Worm (Caenorhabditis elegans) whole organism, L4 larva: ENCODE measurements around the gene Y50E8A.11.

ENCODE experiments used
- F10B5.3 ChIP-seq: sonication (generic microtip); optimal IDR thresholded peaks from 2 replicates; lab custom pipeline; 2016; ENCODE audit warnings: mild to moderate bottlenecking, missing genetic modification characterization, missing compliant biosample characterization
- F26F4.8 ChIP-seq: fragments of 200-800 bp; sonication (Bioruptor generic); conservative IDR thresholded peaks from 2 replicates; pipeline ENCODE4 v1.3.6; 2022; ENCODE audit warnings: missing genetic modification characterization, missing compliant biosample characterization
- T20F7.1 ChIP-seq: fragments of 200-800 bp; sonication (Bioruptor generic); optimal IDR thresholded peaks from 2 replicates; lab custom pipeline; 2018; ENCODE audit warnings: mild to moderate bottlenecking, missing genetic modification characterization, missing compliant biosample characterization
- Y5F2A.4 ChIP-seq: fragments of 200-800 bp; sonication (Bioruptor generic); optimal IDR thresholded peaks from 2 replicates; lab custom pipeline; 2018; ENCODE audit warnings: mild to moderate bottlenecking, missing genetic modification characterization, missing compliant biosample characterization
- aha-1 ChIP-seq: fragments of 150-350 bp; peaks from one replicate; lab custom pipeline; 2014; ENCODE audit warnings: missing biosample characterization, missing genetic modification characterization
- daf-16 ChIP-seq, 3 experiments: sonication (generic microtip); optimal IDR thresholded peaks; 2 replicates each; lab custom pipeline; 2016 to 2017; ENCODE audit warnings: missing genetic modification characterization in 3 of 3, missing genetic modification reagents in 3 of 3, mild to moderate bottlenecking in 2 of 3, missing compliant biosample characterization in 2 of 3, missing biosample characterization in 1 of 3, moderate library complexity in 1 of 3
- daf-19 ChIP-seq: fragments of 200-800 bp; sonication (Bioruptor generic); conservative IDR thresholded peaks from 2 replicates; pipeline ENCODE4 v1.3.6; 2022; ENCODE audit warnings: missing genetic modification characterization, missing compliant biosample characterization
- dmd-6 ChIP-seq: fragments of 200-800 bp; sonication (Bioruptor generic); IDR thresholded peaks from 2 replicates; pipeline ENCODE4 v1.3.6; 2022; ENCODE audit warnings: missing genetic modification reagents, missing genetic modification characterization, missing compliant biosample characterization
- dpl-1 ChIP-seq: fragments of 150-350 bp; optimal IDR thresholded peaks from 2 replicates; lab custom pipeline; 2014; ENCODE audit warnings: missing biosample characterization, missing genetic modification reagents, missing genetic modification characterization
- dve-1 ChIP-seq: sonication (generic microtip); optimal IDR thresholded peaks from 2 replicates; lab custom pipeline; 2017; ENCODE audit warnings: antibody characterized with exemption, mild to moderate bottlenecking, missing genetic modification characterization, missing compliant biosample characterization; ENCODE audit not compliant: insufficient read depth
- hlh-11 ChIP-seq: fragments of 200-800 bp; sonication (Bioruptor generic); optimal IDR thresholded peaks from 2 replicates; lab custom pipeline; 2018; ENCODE audit warnings: mild to moderate bottlenecking, missing genetic modification characterization, missing compliant biosample characterization
- hlh-30 ChIP-seq: sonication (generic microtip); optimal IDR thresholded peaks from 2 replicates; lab custom pipeline; 2017; ENCODE audit warnings: antibody characterized with exemption, mild to moderate bottlenecking, missing genetic modification characterization, missing compliant biosample characterization; ENCODE audit not compliant: insufficient read depth
- lin-1 ChIP-seq: fragments of 200-800 bp; sonication (Bioruptor generic); IDR thresholded peaks from 2 replicates; pipeline ENCODE4 v1.3.6; 2022; ENCODE audit warnings: missing genetic modification reagents, missing genetic modification characterization, missing compliant biosample characterization
- lin-13 ChIP-seq: fragments of 150-350 bp; optimal IDR thresholded peaks from 2 replicates; lab custom pipeline; 2014; ENCODE audit warnings: missing biosample characterization, missing genetic modification reagents, missing genetic modification characterization
- lir-3 ChIP-seq: sonication (generic microtip); optimal IDR thresholded peaks from 2 replicates; lab custom pipeline; 2016; ENCODE audit warnings: mild to moderate bottlenecking, missing genetic modification characterization, missing compliant biosample characterization
- mep-1 ChIP-seq: fragments of 150-350 bp; sonication (generic microtip); optimal IDR thresholded peaks from 3 replicates; lab custom pipeline; 2014; ENCODE audit warnings: missing biosample characterization, missing genetic modification characterization
- nhr-102 ChIP-seq: sonication (generic microtip); optimal IDR thresholded peaks from 2 replicates; lab custom pipeline; 2016; ENCODE audit warnings: mild to moderate bottlenecking, missing genetic modification characterization, moderate library complexity, missing compliant biosample characterization
- nhr-111 ChIP-seq: fragments of 200-800 bp; sonication (Bioruptor generic); optimal IDR thresholded peaks from 2 replicates; lab custom pipeline; 2018; ENCODE audit warnings: mild to moderate bottlenecking, missing genetic modification characterization, missing compliant biosample characterization
- nhr-28 ChIP-seq: fragments of 150-350 bp; optimal IDR thresholded peaks from 2 replicates; lab custom pipeline; 2014; ENCODE audit warnings: missing biosample characterization, missing genetic modification characterization
- nhr-41 ChIP-seq: fragments of 200-800 bp; sonication (Bioruptor generic); IDR thresholded peaks from 2 replicates; pipeline ENCODE4 v1.3.6; 2022; ENCODE audit warnings: missing genetic modification reagents, missing genetic modification characterization, missing compliant biosample characterization
- nhr-48 ChIP-seq: sonication (generic microtip); optimal IDR thresholded peaks from 2 replicates; lab custom pipeline; 2016; ENCODE audit warnings: mild to moderate bottlenecking, missing genetic modification characterization, missing compliant biosample characterization
- nhr-6 ChIP-seq: fragments of 150-350 bp; optimal IDR thresholded peaks from 2 replicates; lab custom pipeline; 2014; ENCODE audit warnings: missing biosample characterization, missing genetic modification characterization
- nhr-77 ChIP-seq: fragments of 150-350 bp; optimal IDR thresholded peaks from 2 replicates; lab custom pipeline; 2014; ENCODE audit warnings: missing biosample characterization, missing genetic modification characterization
- pqm-1 ChIP-seq: sonication (generic microtip); optimal IDR thresholded peaks from 2 replicates; lab custom pipeline; 2017; ENCODE audit warnings: missing biosample characterization, missing genetic modification characterization
- saeg-2 ChIP-seq: fragments of 200-800 bp; sonication (Bioruptor generic); IDR thresholded peaks from 2 replicates; pipeline ENCODE4 v1.3.6; 2022; ENCODE audit warnings: missing genetic modification reagents, missing genetic modification characterization, missing compliant biosample characterization
- set-16 ChIP-seq: fragments of 200-800 bp; sonication (Bioruptor generic); IDR thresholded peaks from 2 replicates; pipeline ENCODE4 v1.3.6; 2022; ENCODE audit warnings: missing genetic modification reagents, missing genetic modification characterization, missing compliant biosample characterization
- unc-62 ChIP-seq, 3 experiments: fragments of 150-350 bp in 1 of 3; sonication (generic microtip); optimal IDR thresholded peaks in 2 of 3; peaks in 1 of 3; 1 replicate in 1 of 3; 2 replicates in 2 of 3; lab custom pipeline; 2014 to 2017; ENCODE audit warnings: missing biosample characterization in 3 of 3, missing genetic modification characterization in 3 of 3, missing genetic modification reagents in 3 of 3, missing genotype in 1 of 3
- zag-1 ChIP-seq: fragments of 150-350 bp; optimal IDR thresholded peaks from 2 replicates; lab custom pipeline; 2014; ENCODE audit warnings: missing biosample characterization, missing genetic modification characterization
- zip-2 ChIP-seq: fragments of 150-350 bp; optimal IDR thresholded peaks from 2 replicates; lab custom pipeline; 2014; ENCODE audit warnings: missing biosample characterization, missing genetic modification characterization

Y50E8A.11 gene

DNA sequence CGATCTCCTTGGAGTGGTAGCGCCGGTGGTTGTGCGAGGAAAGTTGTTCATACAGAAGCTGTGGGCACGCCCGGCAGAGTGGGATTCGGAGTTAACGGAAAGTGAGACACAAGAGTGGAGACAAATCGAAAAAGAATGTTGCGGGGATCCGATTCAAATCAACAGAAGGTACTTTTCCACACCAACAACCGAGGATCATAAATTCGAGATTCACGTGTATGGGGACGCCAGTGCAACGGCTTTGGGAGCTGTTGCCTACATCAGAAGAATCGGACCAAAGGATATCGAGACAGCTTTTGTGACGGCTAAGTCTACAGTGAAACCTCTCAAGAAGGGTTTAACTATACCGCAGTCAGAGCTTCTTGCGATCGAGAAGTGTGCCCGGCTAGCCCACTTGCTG lies 17.6 kb upstream of the Y50E8A.11 start:
- no peak for TF ChIP-seq F26F4.8 (GFP tag; lab: Robert Waterston, UW)
- TF ChIP-seq unc-62 (GFP tag; optimal IDR thresholded peaks at IDR 0.05 in 1 of 2; lab: Kevin White, UChicago) = peak in 1 of 2 experiments; percentile 87
- no peak for TF ChIP-seq unc-62 (tag; optimal IDR thresholded peaks at IDR 0.05; lab: Kevin White, UChicago)

DNA sequence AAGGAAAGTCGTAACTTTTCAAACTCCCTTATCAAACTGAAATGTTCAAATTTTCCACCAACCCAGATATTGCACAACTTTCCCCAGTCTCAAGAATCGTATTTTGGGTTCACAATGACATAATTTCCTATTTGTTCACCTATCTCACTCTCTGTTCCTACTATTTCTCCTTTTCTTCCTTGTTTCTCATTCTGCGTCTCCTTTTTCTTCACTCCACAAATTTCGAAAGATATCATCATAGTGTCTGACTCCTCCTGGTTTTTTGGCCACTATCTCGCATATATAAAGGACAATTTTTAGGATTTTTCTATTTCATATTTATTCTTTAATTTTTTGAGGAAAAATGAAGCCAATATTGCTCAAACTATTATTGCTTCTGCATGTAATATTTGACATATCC lies 8.2 kb upstream of the Y50E8A.11 start, which contains the start of gene haf-7:
haf-7 (plus strand) TSS at position 211 of the 400 bp plus-strand sequence.
- TF ChIP-seq dpl-1 (GFP tag; lab: Kevin White, UChicago) (peak; percentile 3), zip-2 (peak; percentile 40), hlh-11 (tag; lab: Kevin White, UChicago) (peak; percentile 32), nhr-77 (tag; lab: Kevin White, UChicago) (peak; percentile 36), daf-16 (GFP tag; optimal IDR thresholded peaks at IDR 0.05; lab: Kevin White, UChicago) (no peak), daf-16 (tag; optimal IDR thresholded peaks at IDR 0.05; lab: Kevin White, UChicago) (peak; percentile 36), zag-1 (no peak), pqm-1 (tag; lab: Kevin White, UChicago) (peak; percentile 37), T20F7.1 (GFP tag; lab: Kevin White, UChicago) (no peak), nhr-41 (GFP tag; lab: Robert Waterston, UW) (no peak), dmd-6 (GFP tag; lab: Robert Waterston, UW) (peak; percentile 38; the same call in 1 of the 2 replicates), hlh-30 (tag; lab: Kevin White, UChicago) (no peak), aha-1 (tag; lab: Kevin White, UChicago) (no peak), nhr-48 (tag; lab: Kevin White, UChicago) (peak; percentile 21), dve-1 (peak; percentile 68), nhr-102 (tag; lab: Kevin White, UChicago) (no peak), nhr-111 (GFP tag; lab: Kevin White, UChicago) (no peak), lin-1 (GFP tag; lab: Robert Waterston, UW) (no peak), unc-62 (GFP tag; optimal IDR thresholded peaks at IDR 0.05 in 1 of 2; lab: Kevin White, UChicago) (peak in 1 of 2 experiments; percentile 6), unc-62 (tag; optimal IDR thresholded peaks at IDR 0.05; lab: Kevin White, UChicago) (no peak), lir-3 (tag; lab: Kevin White, UChicago) (no peak), nhr-6 (tag; lab: Kevin White, UChicago) (peak; percentile 45), nhr-28 (peak; percentile 87)

DNA sequence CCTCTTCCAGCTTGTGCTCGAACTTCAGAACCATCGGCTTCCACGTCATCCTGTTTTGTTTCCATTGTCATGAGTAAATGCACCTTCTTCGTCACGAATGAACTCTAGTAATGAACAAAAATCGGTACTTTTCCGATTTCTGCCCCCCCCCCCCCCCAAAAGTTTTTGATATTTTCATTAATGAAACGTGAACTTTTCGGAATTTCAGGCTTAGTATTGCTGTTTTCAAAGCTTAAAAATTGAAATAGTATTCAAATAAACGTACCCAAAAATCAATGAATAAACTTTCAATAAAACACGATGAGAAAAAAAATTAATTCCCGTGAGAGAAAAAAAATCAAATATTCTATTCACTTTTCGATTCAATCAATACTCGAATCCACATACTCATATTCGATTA lies 1.6 kb upstream of the Y50E8A.11 start, which contains the start of the genes scrm-7 and Y50E8A.10:
scrm-7 (minus strand) TSS at position 101 of the 400 bp plus-strand sequence.
Y50E8A.10 (plus strand) TSS at position 353 of the 400 bp plus-strand sequence.
- TF ChIP-seq T20F7.1 (GFP tag; lab: Kevin White, UChicago) (no peak), daf-16 (GFP tag; optimal IDR thresholded peaks at IDR 0.05; lab: Kevin White, UChicago) (no peak), daf-16 (tag; optimal IDR thresholded peaks at IDR 0.05; lab: Kevin White, UChicago) (no peak), Y5F2A.4 (GFP tag; lab: Kevin White, UChicago) (no peak), saeg-2 (GFP tag; lab: Robert Waterston, UW) (no peak), mep-1 (tag; lab: Kevin White, UChicago) (no peak), aha-1 (tag; lab: Kevin White, UChicago) (no peak), F10B5.3 (no peak), set-16 (GFP tag; lab: Robert Waterston, UW) (no peak)

DNA sequence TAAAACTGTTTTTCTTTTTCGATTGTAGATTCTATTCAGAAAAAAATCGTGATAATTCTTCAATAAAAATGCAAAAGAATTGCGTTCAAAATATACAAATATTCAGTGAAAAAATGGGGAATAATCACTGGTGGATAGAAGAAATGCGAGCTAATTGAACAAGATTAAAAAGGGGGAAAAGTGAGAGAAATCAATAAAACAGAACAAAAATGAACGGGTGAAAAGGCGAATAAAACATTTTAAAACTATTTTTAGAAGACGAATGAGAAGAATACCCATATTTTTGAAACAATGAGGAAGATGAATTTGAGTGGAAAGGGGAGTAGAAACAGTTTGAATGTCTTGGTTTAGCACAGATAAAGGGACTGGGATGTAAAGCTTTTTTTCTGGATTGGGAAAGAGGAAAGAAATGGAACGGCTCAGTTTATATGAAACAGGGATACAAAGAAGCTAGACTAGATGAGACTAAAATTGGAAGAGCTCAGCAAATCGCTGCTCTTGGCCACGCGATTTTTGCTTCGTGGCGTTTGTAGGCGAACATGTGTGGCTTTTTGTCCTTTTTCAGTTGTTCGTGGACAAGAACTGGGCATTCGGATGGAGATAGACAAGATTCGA lies 3.0 kb downstream of the Y50E8A.11 start, which contains the start of gene Y50E8A.12:
Y50E8A.12 (minus strand) TSS at position 51 of the 615 bp plus-strand sequence.
- TF ChIP-seq unc-62 (GFP tag; optimal IDR thresholded peaks at IDR 0.05 in 1 of 2; lab: Kevin White, UChicago) = peak in 1 of 2 experiments; percentile 95
- TF ChIP-seq unc-62 (tag; optimal IDR thresholded peaks at IDR 0.05; lab: Kevin White, UChicago) = no peak
- no peak for TF ChIP-seq daf-19 (GFP tag; lab: Robert Waterston, UW)

DNA sequence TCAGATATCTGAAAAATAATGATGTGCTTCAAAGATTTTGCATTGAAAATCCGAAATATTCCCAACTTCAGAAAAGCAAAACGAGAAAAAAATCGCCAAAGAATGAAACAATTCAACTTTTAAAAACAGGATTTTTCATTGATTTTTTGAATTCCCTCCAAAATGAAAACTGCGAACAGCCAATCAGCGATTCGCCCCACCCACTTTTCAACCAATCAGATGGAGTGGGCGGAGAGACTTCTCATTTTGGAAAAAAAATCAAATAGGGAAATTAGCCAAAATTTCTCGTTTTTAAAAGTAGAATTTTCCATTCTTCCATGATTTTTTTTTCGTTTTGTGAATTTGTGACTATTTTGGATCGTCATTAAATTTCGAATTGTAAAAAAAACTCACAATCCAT lies 3.6 kb downstream of the Y50E8A.11 start:
- TF ChIP-seq lin-13 (GFP tag; lab: Kevin White, UChicago) (no peak), aha-1 (tag; lab: Kevin White, UChicago) (peak; percentile 77)
